Worm (Caenorhabditis elegans) whole organism, L2 larva: ENCODE results near the gene set-15.
A peak's percentile ranks its signal among the peaks of the same experiment; 100 is the strongest.

Experiments
- C34F6.9 ChIP-seq: fragments of 150-350 bp; optimal IDR thresholded peaks from 2 replicates; lab custom pipeline; 2014; ENCODE audit warnings: missing biosample characterization, missing genetic modification characterization
- F13H6.1 ChIP-seq: sonication (generic microtip); optimal IDR thresholded peaks from 2 replicates; lab custom pipeline; 2016; ENCODE audit warnings: missing genetic modification characterization, missing compliant biosample characterization
- R02D3.7 ChIP-seq: fragments of 150-350 bp; optimal IDR thresholded peaks from 2 replicates; lab custom pipeline; 2014; ENCODE audit warnings: missing biosample characterization, missing genetic modification characterization
- Y55F3AM.14 ChIP-seq: fragments of 200-800 bp; sonication (Bioruptor generic); optimal IDR thresholded peaks from 2 replicates; lab custom pipeline; 2018; ENCODE audit warnings: mild to moderate bottlenecking, missing genetic modification characterization, missing compliant biosample characterization
- ZK546.5 ChIP-seq: sonication (generic microtip); optimal IDR thresholded peaks from 2 replicates; lab custom pipeline; 2017; ENCODE audit warnings: missing biosample characterization, missing genetic modification characterization
- alr-1 ChIP-seq: fragments of 150-350 bp; optimal IDR thresholded peaks from 2 replicates; lab custom pipeline; 2014; ENCODE audit warnings: missing biosample characterization, missing genetic modification characterization
- aly-2 ChIP-seq: fragments of 150-350 bp; optimal IDR thresholded peaks from 2 replicates; lab custom pipeline; 2014; ENCODE audit warnings: missing biosample characterization, missing genetic modification characterization
- ama-1 ChIP-seq: fragments of 150-350 bp; optimal IDR thresholded peaks from 2 replicates; lab custom pipeline; 2018; ENCODE audit warnings: inconsistent platforms
- blmp-1 ChIP-seq: sonication (generic microtip); optimal IDR thresholded peaks from 2 replicates; lab custom pipeline; 2017; ENCODE audit warnings: missing genetic modification characterization, mild to moderate bottlenecking, missing compliant biosample characterization, antibody characterized with exemption, moderate library complexity; ENCODE audit not compliant: insufficient read depth
- ceh-16 ChIP-seq: fragments of 150-350 bp; optimal IDR thresholded peaks from 2 replicates; lab custom pipeline; 2014; ENCODE audit warnings: missing biosample characterization, missing genetic modification characterization
- ceh-82 ChIP-seq: fragments of 150-350 bp; optimal IDR thresholded peaks from 2 replicates; lab custom pipeline; 2014; ENCODE audit warnings: missing biosample characterization, missing genetic modification characterization
- crh-2 ChIP-seq: sonication (generic microtip); optimal IDR thresholded peaks from 2 replicates; lab custom pipeline; 2017; ENCODE audit warnings: missing biosample characterization, missing genetic modification characterization
- dmd-4 ChIP-seq: sonication (generic microtip); optimal IDR thresholded peaks from 2 replicates; lab custom pipeline; 2017; ENCODE audit warnings: missing biosample characterization, missing genetic modification characterization
- egl-27 ChIP-seq: sonication (generic microtip); optimal IDR thresholded peaks from 3 replicates; lab custom pipeline; 2017; ENCODE audit warnings: missing biosample characterization, missing genetic modification reagents, missing genetic modification characterization
- elt-1 ChIP-seq: fragments of 150-350 bp; optimal IDR thresholded peaks from 2 replicates; lab custom pipeline; 2014; ENCODE audit warnings: missing biosample characterization, missing genetic modification characterization
- elt-3 ChIP-seq: sonication (generic microtip); optimal IDR thresholded peaks from 2 replicates; lab custom pipeline; 2017; ENCODE audit warnings: missing biosample characterization, missing genetic modification characterization
- fos-1 ChIP-seq: fragments of 150-350 bp; optimal IDR thresholded peaks from 2 replicates; lab custom pipeline; 2014; ENCODE audit warnings: missing biosample characterization, missing genetic modification characterization
- gmeb-1 ChIP-seq: fragments of 150-350 bp; optimal IDR thresholded peaks from 2 replicates; lab custom pipeline; 2014; ENCODE audit warnings: missing biosample characterization, missing genetic modification characterization
- lin-11 ChIP-seq: fragments of 150-350 bp; sonication (generic microtip); optimal IDR thresholded peaks from 2 replicates; lab custom pipeline; 2014; ENCODE audit warnings: missing biosample characterization, missing genetic modification characterization, inconsistent platforms, mixed read lengths
- lin-13 ChIP-seq: fragments of 150-350 bp; optimal IDR thresholded peaks from 2 replicates; lab custom pipeline; 2014; ENCODE audit warnings: missing biosample characterization, missing genetic modification reagents, missing genetic modification characterization
- lin-39 ChIP-seq: fragments of 150-350 bp; optimal IDR thresholded peaks from 2 replicates; lab custom pipeline; 2014; ENCODE audit warnings: missing biosample characterization, missing genetic modification reagents, missing genetic modification characterization
- lsy-2 ChIP-seq, 2 experiments: fragments of 150-350 bp in 1 of 2; sonication (generic microtip) in 1 of 2; optimal IDR thresholded peaks; 2 replicates each; lab custom pipeline; 2014 to 2017; ENCODE audit warnings: missing biosample characterization in 2 of 2, missing genetic modification characterization in 2 of 2
- mab-5 ChIP-seq: fragments of 150-350 bp; optimal IDR thresholded peaks from 2 replicates; lab custom pipeline; 2014; ENCODE audit warnings: missing biosample characterization, missing genetic modification characterization
- mbf-1 ChIP-seq: sonication (generic microtip); optimal IDR thresholded peaks from 2 replicates; lab custom pipeline; 2017; ENCODE audit warnings: missing biosample characterization, missing genetic modification characterization
- mdl-1 ChIP-seq, 2 experiments: fragments of 150-350 bp in 1 of 2; sonication (generic microtip) in 1 of 2; optimal IDR thresholded peaks; 2 replicates each; lab custom pipeline; 2017; ENCODE audit warnings: missing biosample characterization in 2 of 2, missing genetic modification characterization in 2 of 2
- nhr-10 ChIP-seq: sonication (generic microtip); optimal IDR thresholded peaks from 2 replicates; lab custom pipeline; 2017; ENCODE audit warnings: missing biosample characterization, missing genetic modification characterization
- nhr-11 ChIP-seq: fragments of 150-350 bp; optimal IDR thresholded peaks from 2 replicates; lab custom pipeline; 2014; ENCODE audit warnings: missing biosample characterization, missing genetic modification characterization
- nhr-12 ChIP-seq: fragments of 150-350 bp; optimal IDR thresholded peaks from 2 replicates; lab custom pipeline; 2014; ENCODE audit warnings: missing biosample characterization, missing genetic modification characterization
- nhr-129 ChIP-seq: fragments of 150-350 bp; optimal IDR thresholded peaks from 2 replicates; lab custom pipeline; 2014; ENCODE audit warnings: missing biosample characterization, missing genetic modification characterization
- nhr-21 ChIP-seq: fragments of 150-350 bp; optimal IDR thresholded peaks from 2 replicates; lab custom pipeline; 2014; ENCODE audit warnings: missing biosample characterization, missing genetic modification characterization
- nhr-23 ChIP-seq: fragments of 150-350 bp; optimal IDR thresholded peaks from 2 replicates; lab custom pipeline; 2014; ENCODE audit warnings: missing biosample characterization, missing genetic modification reagents, missing genetic modification characterization
- nhr-237 ChIP-seq: fragments of 150-350 bp; optimal IDR thresholded peaks from 2 replicates; lab custom pipeline; 2014; ENCODE audit warnings: missing biosample characterization, missing genetic modification characterization
- nhr-25 ChIP-seq: fragments of 150-350 bp; sonication (generic microtip); optimal IDR thresholded peaks from 3 replicates; lab custom pipeline; 2014; ENCODE audit warnings: missing biosample characterization, missing genetic modification characterization
- nhr-6 ChIP-seq: fragments of 150-350 bp; optimal IDR thresholded peaks from 2 replicates; lab custom pipeline; 2014; ENCODE audit warnings: missing biosample characterization, missing genetic modification characterization
- nhr-77 ChIP-seq: fragments of 150-350 bp; optimal IDR thresholded peaks from 2 replicates; lab custom pipeline; 2014; ENCODE audit warnings: missing biosample characterization, missing genetic modification characterization
- peb-1 ChIP-seq: fragments of 150-350 bp; optimal IDR thresholded peaks from 2 replicates; lab custom pipeline; 2014; ENCODE audit warnings: missing biosample characterization, missing genetic modification characterization
- sem-4 ChIP-seq: fragments of 150-350 bp; optimal IDR thresholded peaks from 2 replicates; lab custom pipeline; 2014; ENCODE audit warnings: missing biosample characterization, missing genetic modification reagents, missing genetic modification characterization
- skn-1 ChIP-seq: sonication (generic microtip); optimal IDR thresholded peaks from 2 replicates; lab custom pipeline; 2017; ENCODE audit warnings: missing biosample characterization, missing genetic modification characterization
- sma-3 ChIP-seq: sonication (generic microtip); optimal IDR thresholded peaks from 2 replicates; lab custom pipeline; 2016; ENCODE audit warnings: missing genetic modification reagents, missing genetic modification characterization, missing compliant biosample characterization
- sma-9 ChIP-seq, 2 experiments: fragments of 150-350 bp in 1 of 2; sonication (generic microtip) in 1 of 2; optimal IDR thresholded peaks; 2 replicates each; lab custom pipeline; 2014 to 2016; ENCODE audit warnings: missing genetic modification characterization in 2 of 2, mild to moderate bottlenecking in 1 of 2, missing biosample characterization in 1 of 2, missing compliant biosample characterization in 1 of 2, missing genetic modification reagents in 1 of 2, moderate library complexity in 1 of 2
- snpc-4 ChIP-seq: fragments of 150-350 bp; optimal IDR thresholded peaks from 2 replicates; lab custom pipeline; 2014; ENCODE audit warnings: missing biosample characterization, missing genetic modification characterization
- unc-39 ChIP-seq: fragments of 150-350 bp; optimal IDR thresholded peaks from 2 replicates; lab custom pipeline; 2014; ENCODE audit warnings: missing biosample characterization, missing genetic modification characterization
- unc-55 ChIP-seq: fragments of 150-350 bp; sonication (generic microtip); optimal IDR thresholded peaks from 3 replicates; lab custom pipeline; 2014; ENCODE audit warnings: missing biosample characterization, missing genetic modification reagents, missing genetic modification characterization
- unc-62 ChIP-seq: fragments of 150-350 bp; optimal IDR thresholded peaks from 2 replicates; lab custom pipeline; 2014; ENCODE audit warnings: missing biosample characterization, missing genetic modification reagents, missing genetic modification characterization
- zag-1 ChIP-seq: fragments of 150-350 bp; optimal IDR thresholded peaks from 2 replicates; lab custom pipeline; 2014; ENCODE audit warnings: missing biosample characterization, missing genetic modification characterization
- ztf-1 ChIP-seq: fragments of 200-800 bp; sonication (Bioruptor generic); conservative IDR thresholded peaks from 2 replicates; pipeline ENCODE4 v1.3.6; 2022; ENCODE audit warnings: missing genetic modification characterization, missing compliant biosample characterization
- ztf-11 ChIP-seq: sonication (generic microtip); optimal IDR thresholded peaks from 2 replicates; lab custom pipeline; 2017; ENCODE audit warnings: missing biosample characterization, missing genetic modification characterization
- ztf-4 ChIP-seq: fragments of 150-350 bp; optimal IDR thresholded peaks from 2 replicates; lab custom pipeline; 2014; ENCODE audit warnings: missing biosample characterization, missing genetic modification characterization

set-15 gene

DNA sequence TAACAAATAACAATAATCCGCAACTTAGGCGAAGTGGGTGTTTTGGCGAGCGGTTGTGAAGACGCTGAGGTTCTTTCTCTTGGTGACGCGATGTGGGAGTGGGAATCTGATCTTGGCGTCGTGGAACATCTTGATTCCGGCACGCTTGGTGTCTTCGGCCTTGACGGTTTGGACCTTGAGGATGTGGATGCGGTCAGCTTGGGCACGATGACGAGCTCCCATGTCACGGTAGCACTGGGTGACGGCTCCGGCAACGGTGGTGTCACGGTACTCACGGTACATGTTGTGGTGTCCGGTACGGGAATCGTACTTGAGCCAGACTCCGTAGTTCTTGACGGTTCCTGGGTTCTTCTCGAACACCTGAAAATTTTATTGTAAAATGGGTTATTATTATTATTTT is 30.9 kb downstream of the set-15 start:
- TF ChIP-seq sma-9 (GFP tag; optimal IDR thresholded peaks at IDR 0.05; lab: Kevin White, UChicago) (peak; percentile 4), sma-9 (tag; optimal IDR thresholded peaks at IDR 0.05; lab: Kevin White, UChicago) (no peak), ztf-11 (tag; lab: Kevin White, UChicago) (no peak), lin-11 (tag; lab: Kevin White, UChicago) (no peak), nhr-12 (no peak)

DNA sequence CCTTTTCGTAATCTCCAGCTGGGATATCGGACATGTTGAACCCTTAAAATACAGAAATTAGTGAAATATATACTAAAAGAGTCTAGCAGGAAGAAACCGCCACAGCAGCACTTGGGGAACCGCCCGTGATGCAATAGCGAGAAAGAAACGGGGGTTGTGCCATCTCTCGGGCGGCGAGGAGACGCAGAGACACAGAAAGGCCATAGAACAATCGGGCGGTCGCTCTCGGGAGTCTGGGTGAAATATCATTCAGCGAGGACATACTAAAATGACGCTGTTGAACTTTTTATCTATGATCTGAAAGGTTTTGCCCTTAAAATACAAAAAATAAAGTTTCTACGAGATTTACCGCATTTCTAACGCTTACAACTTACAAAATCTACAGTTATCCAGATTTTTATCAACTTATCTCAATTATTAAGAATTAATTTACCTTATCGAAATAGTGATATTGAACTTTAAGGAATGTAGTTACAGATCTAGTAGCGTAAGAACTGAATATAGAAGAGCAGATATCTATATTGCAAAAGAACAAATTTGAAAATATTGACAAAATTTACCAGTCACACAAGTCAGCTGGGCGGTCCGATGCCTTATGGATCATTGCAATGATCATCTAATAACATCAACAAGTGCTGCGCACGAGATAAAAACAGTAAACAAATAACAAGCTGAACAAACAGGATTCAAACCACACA is 31.5 kb downstream of the set-15 start, which contains the start of gene cyc-2.1:
TSS of gene cyc-2.1 (minus strand) at position 605 of the 698 bp plus-strand sequence.
- TF ChIP-seq F13H6.1 (tag; lab: Kevin White, UChicago) = peak; percentile 62
- no peak for TF ChIP-seq snpc-4 (tag; lab: Kevin White, UChicago)
- peak; percentile 14 for TF ChIP-seq gmeb-1 (tag; lab: Kevin White, UChicago)
- TF ChIP-seq ama-1 (lab: Kevin White, UChicago) = peak; percentile 71
- TF ChIP-seq nhr-12 = no peak
- peak; percentile 74 for TF ChIP-seq ztf-4 (tag; lab: Kevin White, UChicago)
- TF ChIP-seq nhr-21 (tag; lab: Kevin White, UChicago) = peak; percentile 3
- peak; percentile 69 for TF ChIP-seq C34F6.9 (tag; lab: Kevin White, UChicago)
- TF ChIP-seq egl-27 = no peak
- no peak for TF ChIP-seq unc-62
- peak; percentile 95 for TF ChIP-seq nhr-129 (tag; lab: Kevin White, UChicago)
- TF ChIP-seq Y55F3AM.14 (GFP tag; lab: Kevin White, UChicago) = peak; percentile 39
- TF ChIP-seq mbf-1 (tag; lab: Kevin White, UChicago) = no peak
- TF ChIP-seq unc-55 = peak; percentile 69
- peak; percentile 70 for TF ChIP-seq nhr-25
- peak; percentile 38 for TF ChIP-seq mab-5
- no peak for TF ChIP-seq ZK546.5
- TF ChIP-seq nhr-23 (tag; lab: Kevin White, UChicago) = no peak
- TF ChIP-seq ceh-82 = no peak
- TF ChIP-seq sma-3 (GFP tag; lab: Kevin White, UChicago) = peak; percentile 55
- TF ChIP-seq lin-13 (GFP tag; lab: Kevin White, UChicago) = peak; percentile 67
- no peak for TF ChIP-seq skn-1 (tag; lab: Kevin White, UChicago)
- TF ChIP-seq lsy-2 (tag; optimal IDR thresholded peaks at IDR 0.05; lab: Kevin White, UChicago) = peak; percentile 59 to 87
- no peak for TF ChIP-seq blmp-1 (tag; lab: Kevin White, UChicago)
- peak; percentile 47 for TF ChIP-seq sem-4 (tag; lab: Kevin White, UChicago)
- no peak for TF ChIP-seq R02D3.7 (tag; lab: Kevin White, UChicago)
- peak; percentile 19 for TF ChIP-seq lin-11 (tag; lab: Kevin White, UChicago)
- TF ChIP-seq aly-2 (tag; lab: Kevin White, UChicago) = no peak
- peak; percentile 22 for TF ChIP-seq nhr-6 (tag; lab: Kevin White, UChicago)
- no peak for TF ChIP-seq elt-3 (tag; lab: Kevin White, UChicago)
- peak in 1 of 2 experiments; percentile 16 for TF ChIP-seq mdl-1 (tag; optimal IDR thresholded peaks at IDR 0.05; lab: Kevin White, UChicago)
- no peak for TF ChIP-seq ztf-1 (GFP tag; lab: Robert Waterston, UW)
- no peak for TF ChIP-seq ztf-11 (tag; lab: Kevin White, UChicago)
- peak; percentile 80 for TF ChIP-seq sma-9 (GFP tag; optimal IDR thresholded peaks at IDR 0.05; lab: Kevin White, UChicago)
- TF ChIP-seq sma-9 (tag; optimal IDR thresholded peaks at IDR 0.05; lab: Kevin White, UChicago) = no peak
- TF ChIP-seq alr-1 (tag; lab: Kevin White, UChicago) = no peak
- TF ChIP-seq nhr-237 (tag; lab: Kevin White, UChicago) = no peak
- TF ChIP-seq elt-1 (tag; lab: Kevin White, UChicago) = no peak
- no peak for TF ChIP-seq nhr-11
- TF ChIP-seq fos-1 (tag; lab: Kevin White, UChicago) = peak; percentile 70
- no peak for TF ChIP-seq peb-1 (tag; lab: Kevin White, UChicago)
- no peak for TF ChIP-seq unc-39 (tag; lab: Kevin White, UChicago)
- no peak for TF ChIP-seq dmd-4
- TF ChIP-seq ceh-16 (tag; lab: Kevin White, UChicago) = no peak
- no peak for TF ChIP-seq nhr-10 (tag; lab: Kevin White, UChicago)
- TF ChIP-seq nhr-77 (tag; lab: Kevin White, UChicago) = no peak
- TF ChIP-seq zag-1 (tag; lab: Kevin White, UChicago) = no peak
- peak; percentile 61 for TF ChIP-seq crh-2 (tag; lab: Kevin White, UChicago)
- no peak for TF ChIP-seq lin-39 (tag; lab: Kevin White, UChicago)
- TF ChIP-seq, all 48 proteins: peak for 21
